In genomic region chrIV:14119327-14119726, ce11 we compare ENCODE assay signal across 4 worm cellular contexts.
TF ChIP-seq lines count a peak whose summit lies in the region.

No protein-coding gene starts in this region.

TF ChIP-seq in whole organism, L1 larva, 84 proteins besides CTCF, POLR2A, EP300 and RAD21:
- TF ChIP-seq dpl-1 (GFP tag; optimal IDR thresholded peaks at IDR 0.05; lab: Kevin White, UChicago) (peak in 2 of 3 experiments; percentile 11 to 25), efl-1 (optimal IDR thresholded peaks at IDR 0.05; lab: Kevin White, UChicago) (peak in 1 of 2 experiments; percentile 17), efl-1 (GFP tag; optimal IDR thresholded peaks at IDR 0.05 in 1 of 2; lab: Kevin White, UChicago) (peak; percentile 53 to 91), nhr-12 (tag; optimal IDR thresholded peaks at IDR 0.05; lab: Kevin White, UChicago) (no peak)

TF ChIP-seq in whole organism, L3 larva, 47 proteins besides CTCF, POLR2A, EP300 and RAD21:
- TF ChIP-seq nfya-1 (tag; optimal IDR thresholded peaks at IDR 0.05; lab: Kevin White, UChicago; ENCODE audit: insufficient read depth) (peak; percentile 81), jun-1 (tag; optimal IDR thresholded peaks at IDR 0.05; lab: Kevin White, UChicago) (no peak)

TF ChIP-seq in whole organism, late embryonic, 69 proteins besides CTCF, POLR2A, EP300 and RAD21:
- peak; percentile 98 for TF ChIP-seq nfya-1 (tag; optimal IDR thresholded peaks at IDR 0.05; lab: Kevin White, UChicago)
- no peak for TF ChIP-seq hlh-13 (GFP tag; optimal IDR thresholded peaks at IDR 0.05; lab: Kevin White, UChicago)

TF ChIP-seq in whole organism, mixed stage, embryonic, 35 proteins besides CTCF, POLR2A, EP300 and RAD21:
- TF ChIP-seq pha-4 (tag; optimal IDR thresholded peaks at IDR 0.05; lab: Kevin White, UChicago) (peak; percentile 47), nhr-12 (tag; optimal IDR thresholded peaks at IDR 0.05; lab: Kevin White, UChicago) (no peak)
